Worm (Caenorhabditis elegans) whole organism, early embryonic: ENCODE data around the gene sra-13.
"Not testable (repeated sequence)": the region's sequence is repeated elsewhere in the genome, so short reads cannot be mapped to it uniquely, and the experiment has no call there.

Experiments used
- B0310.2 ChIP-seq: sonication (generic microtip); optimal IDR thresholded peaks from 2 replicates; lab custom pipeline; 2016; ENCODE audit warnings: mild to moderate bottlenecking, missing genetic modification characterization, missing compliant biosample characterization
- F13C5.2 ChIP-seq: sonication (generic microtip); optimal IDR thresholded peaks from 2 replicates; lab custom pipeline; 2017; ENCODE audit warnings: mild to moderate bottlenecking, missing genetic modification characterization, inconsistent platforms, missing compliant biosample characterization
- aly-1 ChIP-seq: sonication (generic microtip); optimal IDR thresholded peaks from 2 replicates; lab custom pipeline; 2016; ENCODE audit warnings: missing genetic modification characterization, missing compliant biosample characterization
- ama-1 ChIP-seq: fragments of 150-350 bp; optimal IDR thresholded peaks from 2 replicates; lab custom pipeline; 2014
- ceh-13 ChIP-seq: fragments of 200-800 bp; sonication (Bioruptor generic); optimal IDR thresholded peaks from 2 replicates; lab custom pipeline; 2018; ENCODE audit warnings: mild to moderate bottlenecking, missing genetic modification characterization, missing compliant biosample characterization
- ceh-36 ChIP-seq: sonication (generic microtip); optimal IDR thresholded peaks from 2 replicates; lab custom pipeline; 2016; ENCODE audit warnings: missing genetic modification characterization, inconsistent platforms, missing compliant biosample characterization
- ets-7 ChIP-seq: sonication (generic microtip); optimal IDR thresholded peaks from 2 replicates; lab custom pipeline; 2016; ENCODE audit warnings: missing genotype, missing genetic modification characterization, missing compliant biosample characterization
- flt-1 ChIP-seq: fragments of 200-800 bp; sonication (Bioruptor generic); IDR thresholded peaks from 2 replicates; pipeline ENCODE4 v1.3.6; 2022; ENCODE audit warnings: missing genetic modification characterization, missing compliant biosample characterization
- hmbx-1 ChIP-seq: sonication (generic microtip); optimal IDR thresholded peaks from 2 replicates; lab custom pipeline; 2016; ENCODE audit warnings: mild to moderate bottlenecking, missing genetic modification characterization, missing compliant biosample characterization
- hmg-4 ChIP-seq: fragments of 200-800 bp; sonication (Bioruptor generic); optimal IDR thresholded peaks from 2 replicates; lab custom pipeline; 2018; ENCODE audit warnings: mild to moderate bottlenecking, missing genetic modification characterization, missing compliant biosample characterization
- hnd-1 ChIP-seq: sonication (generic microtip); optimal IDR thresholded peaks from 2 replicates; lab custom pipeline; 2016; ENCODE audit warnings: missing genetic modification characterization, missing compliant biosample characterization
- pes-1 ChIP-seq: fragments of 200-800 bp; sonication (Bioruptor generic); IDR thresholded peaks from 2 replicates; pipeline ENCODE4 v1.3.6; 2022; ENCODE audit warnings: missing genetic modification reagents, missing genetic modification characterization, missing compliant biosample characterization
- scrt-1 ChIP-seq: fragments of 200-800 bp; sonication (Bioruptor generic); IDR thresholded peaks from 2 replicates; pipeline ENCODE4 v1.3.6; 2022; ENCODE audit warnings: missing genetic modification characterization, missing compliant biosample characterization
- sea-1 ChIP-seq: fragments of 200-800 bp; sonication (Bioruptor generic); conservative IDR thresholded peaks from 2 replicates; pipeline ENCODE4 v1.3.6; 2022; ENCODE audit warnings: missing genetic modification characterization, missing compliant biosample characterization
- tbx-11 ChIP-seq: fragments of 200-800 bp; sonication (Bioruptor generic); IDR thresholded peaks from 2 replicates; pipeline ENCODE4 v1.3.6; 2022; ENCODE audit warnings: missing genetic modification characterization, missing compliant biosample characterization
- tbx-37 ChIP-seq: fragments of 200-800 bp; sonication (Bioruptor generic); conservative IDR thresholded peaks from 2 replicates; pipeline ENCODE4 v1.3.6; 2022; ENCODE audit warnings: missing genetic modification reagents, missing genetic modification characterization, missing compliant biosample characterization
- tra-4 ChIP-seq: sonication (generic microtip); optimal IDR thresholded peaks from 2 replicates; lab custom pipeline; 2017; ENCODE audit warnings: missing genetic modification characterization, missing compliant biosample characterization

sra-13 gene

DNA sequence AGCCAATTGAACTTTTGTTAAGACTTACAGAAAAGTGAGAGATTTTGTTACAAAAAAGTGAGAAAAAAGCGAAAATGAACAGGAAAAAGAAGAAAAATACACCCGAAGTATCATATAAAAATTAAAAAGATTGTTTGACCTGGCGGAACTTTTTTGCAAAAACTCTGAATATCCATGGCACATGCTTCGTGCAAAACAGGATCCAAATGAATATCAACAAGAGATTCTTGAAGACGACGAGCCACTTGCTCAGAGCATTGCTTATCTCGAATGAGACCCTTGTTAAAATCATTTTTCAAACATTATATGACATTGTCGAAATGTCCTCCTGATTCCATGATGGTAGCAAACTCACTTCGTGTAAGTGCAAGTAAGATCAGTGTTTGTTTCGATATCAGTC is 12.3 kb downstream of the sra-13 start, which contains the start of gene F14E5.8:
Gene F14E5.8, plus strand, starts transcription at position 301 of the 400 bp plus-strand sequence.
- not testable (repeated sequence) for TF ChIP-seq sea-1 (GFP tag; lab: Robert Waterston, UW); ets-7 (tag; lab: Kevin White, UChicago); tbx-11 (GFP tag; lab: Robert Waterston, UW)

DNA sequence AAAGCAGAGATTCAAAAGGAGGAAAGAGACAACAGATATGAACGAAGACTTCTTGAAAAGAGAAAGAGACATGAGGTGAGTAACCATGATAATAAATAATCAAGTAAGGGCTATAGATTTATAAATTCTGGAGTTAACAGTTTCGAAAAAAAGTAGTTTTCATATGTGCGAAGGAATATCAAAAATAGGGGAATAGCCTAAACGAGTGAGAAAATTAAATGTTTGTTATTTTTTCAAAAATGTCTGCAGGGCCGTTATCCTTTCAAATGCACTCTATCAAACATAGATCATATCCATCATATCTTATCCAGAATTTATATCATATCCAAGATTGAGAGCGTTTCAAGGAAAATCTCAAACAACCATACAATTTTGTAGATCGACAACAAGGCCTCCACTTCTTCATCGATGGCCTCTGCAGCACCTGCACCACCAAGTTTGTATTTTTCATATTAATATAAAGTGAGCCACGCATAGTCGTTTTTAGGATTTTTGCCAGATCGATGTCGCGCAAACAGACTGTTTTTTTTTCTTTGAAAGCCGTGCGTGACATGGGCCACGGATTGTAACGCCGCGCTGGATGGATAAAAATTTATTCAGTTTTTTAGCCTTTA is 13.4 kb downstream of the sra-13 start:
- TF ChIP-seq tra-4 (tag; lab: Kevin White, UChicago) (no peak), tbx-37 (no peak), hnd-1 (tag; lab: Kevin White, UChicago) (no peak), B0310.2 (tag; lab: Kevin White, UChicago) (no peak), sea-1 (GFP tag; lab: Robert Waterston, UW) (no peak), ets-7 (tag; lab: Kevin White, UChicago) (no peak), tbx-11 (GFP tag; lab: Robert Waterston, UW) (no peak), scrt-1 (no peak), ceh-36 (no peak), flt-1 (GFP tag; lab: Robert Waterston, UW) (no peak), hmg-4 (GFP tag; lab: Kevin White, UChicago) (no peak), ama-1 (lab: Kevin White, UChicago) (no peak), F13C5.2 (tag; lab: Kevin White, UChicago) (no peak), aly-1 (tag; lab: Kevin White, UChicago) (no peak), ceh-13 (GFP tag; lab: Kevin White, UChicago) (no peak), pes-1 (GFP tag; lab: Robert Waterston, UW) (no peak), hmbx-1 (tag; lab: Kevin White, UChicago) (no peak)

DNA sequence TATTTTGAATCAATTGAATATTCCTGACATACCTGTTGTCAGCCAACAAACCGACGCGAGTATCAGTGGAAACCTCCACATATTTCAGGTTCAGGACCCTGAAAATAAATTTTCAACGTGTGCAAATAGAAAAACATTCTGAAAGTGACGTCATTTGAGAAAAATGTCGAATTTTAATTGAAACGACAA is 21.2 kb downstream of the sra-13 start, which contains the start of gene F14E5.2:
Gene F14E5.2, minus strand, starts transcription at position 101 of the 189 bp plus-strand sequence.
- TF ChIP-seq B0310.2 (tag; lab: Kevin White, UChicago) (no peak), hnd-1 (tag; lab: Kevin White, UChicago) (no peak), tbx-37 (no peak), ama-1 (lab: Kevin White, UChicago) (no peak)

DNA sequence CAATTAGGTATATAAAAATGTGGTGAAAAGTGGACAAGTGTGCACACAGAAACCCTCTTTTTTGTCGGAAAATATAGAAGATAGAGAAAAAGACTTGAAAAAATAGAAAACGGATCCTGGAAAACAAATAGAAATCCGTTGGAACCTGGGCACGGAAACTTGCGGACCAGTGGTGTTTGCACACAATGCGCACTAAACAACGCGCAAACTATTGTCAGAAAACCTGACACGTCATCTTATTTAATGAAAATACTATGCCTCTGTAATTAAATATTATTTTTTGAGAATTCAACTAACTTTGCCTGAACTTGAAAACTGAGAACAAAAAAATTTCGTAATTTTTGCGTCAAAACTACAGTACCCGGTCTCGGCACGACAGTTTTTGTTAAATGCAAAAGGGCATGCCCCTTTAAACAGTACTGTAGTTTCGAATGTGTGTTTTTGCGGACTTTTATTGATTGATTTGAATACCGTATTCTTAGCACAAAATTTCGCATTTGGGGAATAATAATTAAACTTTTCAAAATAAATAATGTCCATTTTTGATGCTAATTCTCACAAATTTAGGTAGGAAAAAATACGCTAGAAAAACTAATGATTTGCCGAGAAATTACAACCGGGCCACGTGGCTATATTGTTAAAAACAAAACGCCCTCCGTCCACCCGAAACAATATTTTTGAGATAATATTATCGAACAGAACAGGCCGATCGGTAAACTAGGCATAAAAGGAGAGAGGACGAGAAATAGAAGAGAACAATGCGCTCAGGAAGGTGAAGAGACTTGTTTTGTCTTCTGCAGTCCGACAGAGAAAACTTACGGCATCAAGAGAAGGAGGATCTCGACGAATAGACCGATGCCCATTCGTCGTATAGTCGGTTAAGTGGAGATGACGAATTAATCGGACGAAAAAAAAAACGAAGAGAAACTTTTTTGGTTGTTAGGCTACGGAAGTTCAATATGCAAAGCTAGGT is 21.7 kb downstream of the sra-13 start:
- TF ChIP-seq hnd-1 (tag; lab: Kevin White, UChicago) (no peak), tbx-37 (no peak), hmg-4 (GFP tag; lab: Kevin White, UChicago) (no peak), flt-1 (GFP tag; lab: Robert Waterston, UW) (no peak), ceh-36 (no peak), pes-1 (GFP tag; lab: Robert Waterston, UW) (no peak), F13C5.2 (tag; lab: Kevin White, UChicago) (no peak), B0310.2 (tag; lab: Kevin White, UChicago) (no peak), ets-7 (tag; lab: Kevin White, UChicago) (no peak), hmbx-1 (tag; lab: Kevin White, UChicago) (no peak), aly-1 (tag; lab: Kevin White, UChicago) (no peak), tra-4 (tag; lab: Kevin White, UChicago) (no peak), ama-1 (lab: Kevin White, UChicago) (no peak), ceh-13 (GFP tag; lab: Kevin White, UChicago) (no peak), scrt-1 (no peak)

DNA sequence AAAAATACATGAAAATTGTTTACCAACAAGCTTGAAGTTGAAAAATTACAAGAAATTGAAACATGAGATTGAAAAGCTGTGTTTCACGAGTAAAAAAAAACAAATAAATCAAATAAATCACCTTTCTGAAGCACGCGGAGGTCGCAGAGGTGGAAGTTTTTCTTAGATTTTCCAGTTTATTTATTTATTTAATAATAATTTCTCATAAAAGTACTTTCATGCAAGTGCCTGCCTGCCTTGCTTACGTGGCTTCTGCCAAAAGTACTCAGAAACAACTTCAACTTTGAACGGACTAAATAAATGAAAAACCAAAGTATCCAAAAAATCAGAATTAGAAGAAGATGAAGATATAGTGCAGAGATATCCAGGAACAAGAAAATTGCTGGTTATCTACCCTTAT is 24.5 kb downstream of the sra-13 start, which contains the start of gene acp-2:
Gene acp-2, minus strand, starts transcription at position 101 of the 400 bp plus-strand sequence.
- TF ChIP-seq pes-1 (GFP tag; lab: Robert Waterston, UW) = no peak

DNA sequence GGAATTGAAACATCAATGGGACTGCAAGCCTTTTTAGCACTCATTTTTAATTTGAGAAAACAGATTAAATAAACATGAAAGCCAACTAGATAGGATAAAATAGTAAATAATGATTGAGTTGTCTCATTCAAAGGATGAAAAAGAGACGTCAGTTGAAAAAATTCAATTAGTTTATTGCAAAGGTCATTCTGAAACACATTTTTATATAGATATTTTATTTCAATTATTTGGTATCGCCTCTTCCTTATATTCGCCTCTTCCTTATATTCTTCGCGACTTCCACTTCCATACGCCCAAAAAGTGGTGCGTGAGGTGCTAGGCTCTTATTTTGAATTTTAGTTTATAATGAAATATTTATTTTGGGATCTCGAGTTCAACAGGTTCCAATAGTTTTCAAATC is 27.5 kb downstream of the sra-13 start, which contains the start of gene acp-4:
Gene acp-4, minus strand, starts transcription at position 101 of the 400 bp plus-strand sequence.
- no peak for TF ChIP-seq tbx-11 (GFP tag; lab: Robert Waterston, UW)
- TF ChIP-seq scrt-1 = no peak
- no peak for TF ChIP-seq pes-1 (GFP tag; lab: Robert Waterston, UW)

DNA sequence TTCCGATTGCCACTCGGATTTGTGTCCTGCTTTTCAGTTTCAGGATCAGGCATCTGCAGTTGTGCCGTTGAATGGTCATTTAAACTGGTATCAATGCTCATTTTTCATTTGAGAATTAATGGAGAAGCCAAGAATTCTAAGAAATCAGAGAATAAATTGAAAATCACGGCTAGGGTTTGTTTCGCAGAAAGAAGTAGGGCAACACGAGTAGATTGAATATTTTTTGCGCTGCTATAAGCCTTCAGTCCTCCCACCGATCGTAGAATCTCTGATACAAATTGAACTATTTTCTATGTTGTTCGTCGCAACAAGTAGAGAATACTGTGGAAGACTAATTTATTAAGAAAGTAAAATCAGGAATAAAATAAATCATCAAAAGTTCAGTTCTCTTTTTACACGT is 29.6 kb downstream of the sra-13 start, which contains the start of gene acp-3:
Gene acp-3, minus strand, starts transcription at position 101 of the 400 bp plus-strand sequence.
- TF ChIP-seq tra-4 (tag; lab: Kevin White, UChicago) (no peak), scrt-1 (no peak), ets-7 (tag; lab: Kevin White, UChicago) (no peak), pes-1 (GFP tag; lab: Robert Waterston, UW) (no peak), B0310.2 (tag; lab: Kevin White, UChicago) (no peak), hmbx-1 (tag; lab: Kevin White, UChicago) (no peak)

DNA sequence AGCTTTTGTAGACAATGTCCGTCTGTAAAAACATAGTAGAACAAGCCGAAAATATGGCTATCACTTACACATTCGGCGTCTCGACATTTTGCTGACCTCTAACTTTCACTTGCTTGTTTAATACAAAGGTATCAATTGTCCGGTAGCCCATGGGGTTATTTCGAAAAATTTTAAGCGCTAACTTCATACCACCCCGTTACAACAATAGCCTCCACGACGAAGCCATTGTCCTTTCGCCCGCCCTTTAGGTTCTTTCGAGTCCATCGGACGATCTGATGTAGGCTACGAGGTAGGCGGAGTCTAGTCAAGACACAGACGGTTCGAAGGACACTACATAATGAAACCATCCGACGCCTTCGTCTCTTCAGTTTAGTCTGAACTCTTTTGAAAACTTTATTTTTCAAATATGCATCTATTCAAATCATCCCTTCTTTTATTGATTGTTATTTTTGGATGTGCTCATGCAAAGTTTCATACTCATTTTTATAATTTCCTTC is 31.4 kb downstream of the sra-13 start, which contains the start of gene lips-10:
Gene lips-10, plus strand, starts transcription at position 378 of the 497 bp plus-strand sequence.
- TF ChIP-seq aly-1 (tag; lab: Kevin White, UChicago) (no peak), hnd-1 (tag; lab: Kevin White, UChicago) (no peak), hmg-4 (GFP tag; lab: Kevin White, UChicago) (no peak), tbx-37 (no peak), scrt-1 (no peak), tra-4 (tag; lab: Kevin White, UChicago) (no peak), B0310.2 (tag; lab: Kevin White, UChicago) (no peak), tbx-11 (GFP tag; lab: Robert Waterston, UW) (no peak), ets-7 (tag; lab: Kevin White, UChicago) (no peak), ceh-36 (no peak), flt-1 (GFP tag; lab: Robert Waterston, UW) (no peak), ceh-13 (GFP tag; lab: Kevin White, UChicago) (no peak), ama-1 (lab: Kevin White, UChicago) (no peak), sea-1 (GFP tag; lab: Robert Waterston, UW) (no peak), F13C5.2 (tag; lab: Kevin White, UChicago) (no peak), pes-1 (GFP tag; lab: Robert Waterston, UW) (no peak), hmbx-1 (tag; lab: Kevin White, UChicago) (no peak)
